Fruit fly (Drosophila melanogaster) whole organism, larva: ENCODE measurements around the gene BORCS5.

Experiments used
- noc ChIP-seq: fragments of 200-800 bp; sonication (Bioruptor generic); optimal IDR thresholded peaks from 3 replicates; lab custom pipeline; 2019; ENCODE audit warnings: missing biosample characterization, mild to moderate bottlenecking, missing genetic modification characterization, moderate library complexity

Gene BORCS5

DNA sequence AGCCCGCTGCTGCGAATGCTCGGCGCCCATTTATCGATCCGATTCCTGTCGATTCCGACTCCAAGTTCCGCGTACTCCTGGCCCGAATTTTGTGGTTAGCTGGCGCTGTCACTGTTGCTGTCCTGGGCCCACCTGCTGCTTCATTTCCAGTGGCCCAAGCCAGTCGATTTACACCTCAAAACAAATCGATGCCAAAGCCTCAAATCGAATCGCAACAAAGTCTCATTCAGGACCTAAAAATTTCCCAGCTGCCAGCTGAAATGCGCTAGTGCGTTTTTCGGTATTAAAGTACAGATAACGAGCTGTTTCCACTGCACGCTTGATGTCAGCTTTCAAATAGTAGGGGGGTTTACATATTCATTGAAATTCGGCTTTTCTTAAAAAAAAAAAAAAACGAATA lies at the start of gene BORCS5:
TSS of gene BORCS5 (minus strand) at position 263 of the 400 bp plus-strand sequence.
- no peak for TF ChIP-seq noc

DNA sequence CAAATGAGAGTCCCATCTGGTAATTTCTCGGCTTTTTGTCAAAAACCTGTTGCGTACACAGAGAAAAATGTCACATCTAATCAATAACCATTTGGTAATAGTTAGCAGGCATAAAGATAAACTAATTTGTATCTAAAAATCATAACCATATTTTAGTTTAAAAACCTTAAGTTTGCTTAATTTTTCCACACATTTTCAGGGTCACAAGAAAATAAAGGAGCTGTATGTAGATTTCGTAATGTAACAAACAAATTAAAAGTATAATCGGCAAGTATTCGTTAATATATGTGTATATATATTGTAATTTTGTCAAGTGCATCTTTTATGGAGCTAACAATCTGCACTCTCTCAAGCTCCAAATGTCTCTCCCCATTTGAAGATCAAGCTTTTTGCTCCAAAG lies 48.4 kb upstream of the BORCS5 start:
- TF ChIP-seq noc: peak; percentile 82

DNA sequence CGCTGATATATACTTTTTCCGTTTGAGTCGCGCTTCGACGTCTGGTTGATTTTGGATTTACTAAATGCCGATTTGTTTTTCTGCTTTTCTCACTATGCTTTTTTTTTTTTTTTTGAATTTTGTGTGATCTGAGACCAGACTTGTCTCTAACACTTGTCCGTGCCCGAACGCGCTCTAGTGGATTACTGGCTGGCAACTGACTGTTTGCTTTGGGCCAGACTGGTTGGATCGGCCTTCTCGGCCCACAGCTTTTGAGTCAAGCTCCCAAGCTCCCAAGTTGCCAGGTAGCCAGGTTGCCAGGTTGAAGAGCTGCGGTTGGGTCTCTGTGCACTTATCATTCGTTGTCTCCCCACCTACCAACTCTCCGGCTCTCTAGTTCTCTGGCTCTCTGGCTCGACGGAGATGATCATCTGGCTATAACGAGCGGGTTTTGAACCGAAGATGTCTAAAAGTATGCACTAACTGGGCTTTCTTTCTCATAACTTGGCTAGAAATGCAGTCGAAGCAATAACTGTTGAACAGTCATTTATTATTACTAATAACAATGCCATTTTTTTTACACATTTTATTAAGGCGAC lies 44.6 kb upstream of the BORCS5 start, which contains the start of gene pot:
TSS of gene pot (minus strand) at position 205 of the 578 bp plus-strand sequence.
- no peak for TF ChIP-seq noc

DNA sequence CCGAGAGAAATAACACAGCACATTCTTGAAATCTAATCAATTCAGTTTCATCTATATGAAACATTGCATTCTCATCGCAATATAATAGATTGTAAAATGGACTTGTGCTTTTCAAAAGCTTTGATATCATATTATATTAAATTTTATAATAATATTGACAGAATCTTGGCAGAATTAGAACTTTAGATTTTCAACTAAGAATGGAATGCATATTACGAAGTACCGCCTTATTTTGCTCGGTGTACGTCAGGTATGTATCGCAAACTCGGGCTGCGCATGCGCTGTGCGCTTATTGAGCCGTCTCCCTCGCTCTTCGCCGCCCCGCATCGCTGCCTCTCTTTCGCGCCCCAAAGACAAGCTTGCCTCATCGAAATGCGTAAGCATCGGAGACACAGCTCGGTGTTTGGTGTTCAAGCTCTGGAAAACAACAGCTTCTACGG lies 42.6 kb upstream of the BORCS5 start:
- TF ChIP-seq noc: peak; percentile 86

DNA sequence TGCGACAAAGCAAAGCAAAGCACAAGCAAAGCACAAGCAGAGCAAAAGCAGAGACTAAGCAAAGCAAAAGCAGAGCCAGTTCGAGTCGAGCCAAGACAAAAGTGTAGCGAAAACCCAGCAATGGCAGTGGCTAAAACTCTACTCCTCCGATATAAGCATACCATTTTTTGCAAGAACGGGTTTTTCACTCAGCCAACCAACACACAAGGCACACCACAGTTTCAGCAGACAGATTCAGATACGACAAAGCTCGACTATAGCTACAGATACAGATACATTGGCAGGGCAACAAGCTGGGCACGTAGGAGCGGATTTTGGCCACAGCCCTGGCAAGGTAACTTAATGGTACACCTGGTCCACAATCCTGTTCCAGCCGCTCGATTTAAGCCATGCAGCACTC lies 41.0 kb upstream of the BORCS5 start:
- TF ChIP-seq noc: no peak

DNA sequence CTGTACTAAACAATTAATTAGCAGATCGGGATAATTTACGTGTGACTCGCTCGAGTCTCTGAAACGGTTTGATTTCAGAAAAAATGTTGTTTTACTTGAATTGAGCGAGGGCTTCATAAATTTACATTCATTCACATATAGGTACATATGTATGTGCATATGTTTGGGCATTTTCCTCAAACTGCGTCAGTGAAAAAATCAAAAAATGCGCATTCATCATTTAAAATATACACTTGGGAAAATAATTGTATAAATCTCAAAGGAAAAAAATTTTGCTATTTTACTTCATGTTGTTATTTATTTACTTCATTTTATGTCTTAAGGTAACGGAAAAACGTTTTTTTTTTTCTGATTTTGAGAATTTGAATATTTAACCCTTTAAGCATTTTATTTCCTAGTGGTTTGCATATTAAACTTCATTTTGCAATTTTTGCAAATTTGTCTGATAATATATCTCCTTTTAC lies 34.3 kb upstream of the BORCS5 start, which contains the start of gene CG43156:
TSS of gene CG43156 (minus strand) at position 51 of the 464 bp plus-strand sequence.
- TF ChIP-seq noc: no peak

DNA sequence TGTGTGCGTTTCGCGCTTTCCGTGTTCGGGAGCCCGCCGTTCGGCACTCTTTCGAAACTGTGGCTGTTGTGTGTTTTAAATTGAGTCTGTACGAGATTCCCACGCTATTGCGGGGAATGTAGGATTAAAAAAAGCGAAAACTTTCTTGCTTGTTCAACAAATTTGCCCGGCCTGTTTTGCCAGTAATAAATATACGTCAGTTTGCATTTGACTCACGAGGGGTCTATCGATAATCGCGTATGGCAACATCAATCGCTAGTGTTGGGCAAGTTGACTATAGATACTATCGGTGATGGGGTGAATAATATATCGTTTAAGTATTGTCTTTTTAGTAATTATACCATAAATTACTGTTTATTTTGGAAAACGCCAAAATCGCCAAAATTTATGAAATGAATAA lies 32.6 kb upstream of the BORCS5 start, which contains the start of gene Upf1:
TSS of gene Upf1 (minus strand) at position 228 of the 400 bp plus-strand sequence.
- TF ChIP-seq noc: no peak

DNA sequence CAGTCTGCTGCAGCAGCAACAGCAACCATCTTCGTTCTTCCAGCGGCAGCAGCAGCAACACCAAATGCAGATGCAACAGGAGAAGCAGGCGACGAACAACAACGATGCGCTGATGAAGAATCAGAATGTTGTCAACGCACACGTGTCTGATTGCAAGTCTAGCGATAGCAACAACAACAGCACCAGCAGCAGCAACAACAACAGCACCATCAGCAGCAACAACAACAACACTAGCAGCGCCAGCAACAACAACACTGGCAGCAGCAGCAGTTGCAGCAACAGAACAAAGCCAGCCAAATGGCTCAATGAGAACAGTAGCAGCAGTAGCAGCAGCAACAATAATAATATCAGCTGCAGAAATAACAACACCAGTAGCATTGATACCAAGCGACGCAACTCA lies 22.6 kb upstream of the BORCS5 start:
- no peak for TF ChIP-seq noc

DNA sequence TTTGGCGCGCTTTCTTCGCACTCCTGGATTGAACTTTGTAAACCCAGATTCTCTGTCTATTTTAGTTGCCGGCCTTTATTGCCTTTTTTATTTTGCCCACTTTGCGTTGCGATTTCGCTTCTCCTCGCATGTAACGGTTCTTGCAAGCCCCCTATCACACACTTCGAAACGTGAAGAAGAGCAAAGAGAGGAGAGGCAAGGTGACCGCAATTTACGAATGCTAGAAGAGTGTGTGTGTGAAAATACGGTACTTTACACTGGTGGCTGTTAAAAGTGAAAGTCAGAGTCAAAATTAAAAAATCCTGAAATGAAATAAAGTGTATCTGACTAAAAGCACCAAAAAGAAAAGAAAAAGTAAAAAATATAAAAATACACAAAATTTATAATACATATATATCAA lies 21.6 kb upstream of the BORCS5 start:
- no peak for TF ChIP-seq noc

DNA sequence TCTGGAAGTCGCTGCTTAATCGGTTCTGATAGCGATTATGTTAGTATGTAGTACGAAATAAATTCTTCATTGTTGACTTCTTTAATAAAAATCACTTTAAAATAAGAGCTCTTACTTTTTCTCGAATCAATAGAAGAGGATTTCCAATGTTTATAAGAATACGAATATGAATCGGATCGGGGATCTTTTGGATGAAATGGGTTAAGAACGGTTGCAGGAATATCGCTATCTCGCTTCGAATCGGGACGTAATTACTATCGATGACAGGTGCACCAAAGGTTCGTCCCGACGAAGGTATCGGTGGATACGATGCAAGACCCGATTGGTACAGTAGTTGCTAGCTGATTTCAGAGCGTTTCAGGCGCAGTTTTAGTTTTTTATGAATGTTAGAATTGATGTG lies 21.1 kb upstream of the BORCS5 start, which contains the start of gene wisp:
TSS of gene wisp (plus strand) at position 301 of the 400 bp plus-strand sequence.
- TF ChIP-seq noc: no peak

DNA sequence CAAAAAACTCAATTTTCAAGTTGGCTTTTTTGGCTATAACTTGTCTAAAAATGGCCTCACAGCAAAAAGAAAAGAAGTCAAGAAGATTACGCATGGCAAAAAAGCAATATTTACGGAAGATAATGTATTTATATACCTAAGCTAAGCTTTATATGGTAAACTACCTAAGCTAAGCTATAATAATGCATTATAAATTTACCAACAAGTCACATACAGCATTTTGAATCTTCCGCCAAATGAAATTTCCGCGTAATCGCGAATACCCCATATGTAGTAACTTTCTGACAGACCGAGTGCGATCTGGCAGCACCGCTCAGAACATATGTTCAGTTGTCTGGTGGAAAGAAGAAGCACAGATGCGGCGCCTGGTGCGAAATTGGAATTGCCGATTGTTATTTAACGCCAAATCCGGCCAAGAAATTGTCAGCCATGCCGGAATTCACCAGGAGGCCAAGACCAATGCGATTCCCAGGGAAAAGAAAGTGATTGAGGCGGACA lies 19.2 kb upstream of the BORCS5 start, which contains the start of gene sicily:
TSS of gene sicily (plus strand) at position 51 of the 498 bp plus-strand sequence.
- TF ChIP-seq noc: no peak

DNA sequence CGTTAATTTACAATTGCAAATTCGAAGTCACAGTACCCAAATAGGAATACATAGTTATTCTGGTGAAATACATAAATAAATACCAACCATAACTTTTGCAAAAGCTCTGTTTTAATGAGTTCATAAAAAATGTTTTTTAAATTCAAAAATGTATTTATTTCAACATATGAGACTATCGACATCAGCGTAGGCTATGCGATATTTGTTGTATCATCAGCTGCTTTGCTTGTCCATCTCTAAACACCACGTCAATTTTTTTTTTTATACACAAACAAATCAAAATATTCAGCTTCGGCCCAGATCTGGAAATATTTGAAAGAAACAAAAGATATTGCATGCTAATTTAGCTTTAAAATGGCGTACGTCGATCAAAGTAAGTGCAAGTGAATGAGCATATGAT lies 15.6 kb upstream of the BORCS5 start, which contains the start of gene CG1840:
TSS of gene CG1840 (plus strand) at position 211 of the 400 bp plus-strand sequence.
- TF ChIP-seq noc: no peak

DNA sequence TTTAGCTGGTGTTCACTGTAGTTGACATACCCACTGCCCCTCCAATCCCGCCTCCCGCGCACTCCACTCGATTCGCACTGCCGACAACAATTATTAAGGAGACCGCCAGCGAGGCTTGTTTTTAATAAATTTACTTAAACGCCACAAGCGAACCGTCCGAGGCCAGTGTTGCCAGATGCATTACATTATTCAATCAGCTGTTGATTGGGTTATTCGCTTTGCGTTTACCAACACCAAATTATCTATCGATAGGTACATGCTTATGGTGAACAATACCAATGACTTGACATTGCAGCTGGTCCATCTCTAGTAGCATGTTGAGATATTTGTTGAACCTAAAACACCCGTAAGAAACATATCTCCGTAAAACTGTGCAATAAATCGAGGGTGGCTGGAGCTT lies 14.4 kb upstream of the BORCS5 start, which contains the start of the genes CG10353 and SelG:
TSS of gene CG10353 (minus strand) at position 187 of the 400 bp plus-strand sequence.
TSS of gene SelG (plus strand) at position 309 of the 400 bp plus-strand sequence.
- TF ChIP-seq noc: peak; percentile 32

DNA sequence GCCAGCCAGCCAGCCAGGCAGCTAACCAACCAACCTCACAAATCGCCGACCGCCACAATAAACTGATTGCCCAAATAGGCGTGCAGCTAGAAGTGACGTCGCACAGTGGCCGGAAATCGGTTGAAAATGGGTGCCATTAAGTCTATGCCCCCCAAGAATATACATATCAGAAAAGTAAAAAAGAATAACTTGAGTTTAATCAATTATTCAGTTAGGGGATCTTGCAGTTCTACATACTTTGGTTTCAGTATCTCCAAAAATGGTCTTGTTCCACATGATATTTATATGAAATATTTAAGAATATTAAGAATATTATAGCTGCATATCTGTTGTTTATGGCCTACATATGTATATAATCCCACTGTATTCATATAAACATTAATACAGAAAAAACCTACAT lies 12.8 kb upstream of the BORCS5 start:
- TF ChIP-seq noc: peak; percentile 64

DNA sequence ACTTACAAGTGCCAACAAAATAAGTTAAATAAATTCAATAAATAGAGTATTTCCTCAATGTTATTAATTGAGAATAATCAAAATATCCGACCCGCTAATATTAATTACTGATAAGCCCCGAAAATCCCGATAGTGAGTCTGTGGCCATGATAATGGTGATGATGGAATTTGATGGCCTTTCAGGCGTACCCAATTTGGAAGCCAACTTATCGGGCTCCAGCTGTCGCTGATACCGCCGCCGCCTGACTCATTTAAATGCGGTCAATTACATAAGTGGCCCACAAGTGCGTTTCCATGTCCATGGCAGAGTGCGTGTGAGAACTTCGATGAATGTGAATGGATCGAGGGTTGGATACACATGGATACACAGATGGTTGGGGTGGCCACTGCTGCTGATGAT lies 11.6 kb upstream of the BORCS5 start:
- TF ChIP-seq noc: no peak

DNA sequence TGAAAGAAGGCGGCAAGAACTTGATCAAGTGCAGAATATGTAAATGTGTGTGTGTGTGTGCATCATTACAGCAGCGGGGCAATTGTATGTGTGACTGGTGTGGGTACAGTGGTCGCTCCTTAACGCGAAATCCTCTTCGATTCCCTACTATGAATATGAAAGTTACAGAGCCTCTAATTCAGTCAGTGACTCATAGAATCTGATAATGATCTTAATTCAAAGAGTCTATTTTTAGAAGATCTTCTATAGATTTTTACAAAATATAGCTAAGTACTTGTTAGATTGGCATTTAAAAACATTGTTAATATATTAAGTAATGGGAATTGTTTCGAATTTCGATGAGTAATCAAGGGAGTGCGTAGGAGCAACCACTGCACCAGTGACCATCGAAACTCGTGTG lies 9.9 kb upstream of the BORCS5 start:
- TF ChIP-seq noc: no peak

DNA sequence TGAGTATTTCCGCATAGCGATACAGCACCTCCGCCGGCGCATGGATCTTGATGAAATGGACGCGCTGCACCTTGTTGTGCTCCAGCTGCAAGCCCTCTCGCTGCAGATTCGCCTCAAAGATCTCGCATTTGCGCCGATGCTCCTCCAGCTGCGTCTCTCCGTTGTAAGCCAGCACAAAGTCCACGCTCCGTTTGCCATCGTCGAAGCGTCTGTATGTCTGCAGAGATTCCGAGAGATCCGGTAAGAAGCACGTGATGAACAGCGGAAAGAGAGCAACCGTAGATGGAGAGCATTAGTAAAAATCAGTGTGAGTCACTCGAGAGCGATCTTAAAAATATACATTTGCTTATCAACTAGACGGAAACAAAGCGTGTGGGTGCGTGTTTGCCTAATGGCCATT lies 9.1 kb upstream of the BORCS5 start:
- no peak for TF ChIP-seq noc

DNA sequence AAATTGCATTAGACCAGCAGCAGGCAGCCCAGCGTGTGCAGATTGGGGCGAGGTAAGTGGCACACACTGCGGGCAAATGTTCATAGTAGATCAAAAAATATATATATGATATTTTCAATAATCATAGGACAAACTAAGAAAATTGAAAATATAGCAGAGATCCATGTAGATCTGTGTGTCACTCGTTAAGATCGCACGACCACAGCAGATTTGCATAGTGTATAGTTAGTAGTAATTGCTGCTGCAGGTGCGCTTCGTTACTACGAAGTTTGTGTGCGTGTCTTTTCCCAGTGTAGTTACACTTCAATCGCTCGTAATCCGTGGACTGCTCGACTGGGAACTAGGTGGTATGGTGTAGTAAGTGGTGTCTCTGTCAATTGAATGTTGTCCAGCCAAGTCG lies 4.6 kb upstream of the BORCS5 start, which contains the start of gene CG10352:
TSS of gene CG10352 (minus strand) at position 4 of the 400 bp plus-strand sequence.
- no peak for TF ChIP-seq noc
